Worm (Caenorhabditis elegans) whole organism, L1 larva: ENCODE data around the gene col-98.

Source experiments
- aly-2 ChIP-seq: fragments of 150-350 bp; optimal IDR thresholded peaks from 2 replicates; lab custom pipeline; 2014; ENCODE audit warnings: missing biosample characterization, missing genetic modification characterization
- dpl-1 ChIP-seq, 3 experiments: fragments of 150-350 bp in 2 of 3; sonication (generic microtip) in 1 of 3; optimal IDR thresholded peaks; 2 replicates each; lab custom pipeline; 2014 to 2017; ENCODE audit warnings: missing biosample characterization in 3 of 3, missing genetic modification characterization in 3 of 3, missing genetic modification reagents in 3 of 3
- elt-2 ChIP-seq: sonication (generic microtip); optimal IDR thresholded peaks from 2 replicates; lab custom pipeline; 2016; ENCODE audit warnings: missing genetic modification characterization, mild to moderate bottlenecking, inconsistent platforms, missing compliant biosample characterization, missing genetic modification reagents
- elt-3 ChIP-seq, 6 experiments: fragments of 150-350 bp in 1 of 6; sonication (generic microtip); optimal IDR thresholded peaks; 2 replicates each; lab custom pipeline; 2017 to 2018; ENCODE audit warnings: missing biosample characterization in 6 of 6, missing genetic modification characterization in 6 of 6, inconsistent platforms in 1 of 6
- fkh-4 ChIP-seq: sonication (generic microtip); optimal IDR thresholded peaks from 2 replicates; lab custom pipeline; 2016; ENCODE audit warnings: missing compliant biosample characterization, missing genetic modification characterization, borderline replicate concordance
- fos-1 ChIP-seq: fragments of 150-350 bp; optimal IDR thresholded peaks from 2 replicates; lab custom pipeline; 2014; ENCODE audit warnings: missing biosample characterization, missing genetic modification characterization
- jun-1 ChIP-seq: fragments of 150-350 bp; optimal IDR thresholded peaks from 2 replicates; lab custom pipeline; 2014; ENCODE audit warnings: missing biosample characterization, missing genetic modification reagents, missing genetic modification characterization
- lin-14 ChIP-seq: fragments of 200-800 bp; sonication (Bioruptor generic); optimal IDR thresholded peaks from 2 replicates; lab custom pipeline; 2018; ENCODE audit warnings: mild to moderate bottlenecking, missing genetic modification characterization, moderate library complexity, missing compliant biosample characterization
- lin-15B ChIP-seq: fragments of 150-350 bp; sonication (generic microtip); optimal IDR thresholded peaks from 3 replicates; lab custom pipeline; 2014; ENCODE audit warnings: missing biosample characterization, missing genetic modification characterization
- lsy-2 ChIP-seq, 2 experiments: fragments of 150-350 bp; optimal IDR thresholded peaks; 2 replicates each; lab custom pipeline; 2014; ENCODE audit warnings: missing biosample characterization in 2 of 2, missing genetic modification characterization in 2 of 2
- nhr-28 ChIP-seq: fragments of 150-350 bp; optimal IDR thresholded peaks from 2 replicates; lab custom pipeline; 2014; ENCODE audit warnings: missing biosample characterization, missing genetic modification characterization
- swsn-7 ChIP-seq: sonication (generic microtip); optimal IDR thresholded peaks from 2 replicates; lab custom pipeline; 2016; ENCODE audit warnings: missing genetic modification characterization, missing compliant biosample characterization
- tbx-2 ChIP-seq: sonication (generic microtip); optimal IDR thresholded peaks from 2 replicates; lab custom pipeline; 2016; ENCODE audit warnings: missing genetic modification characterization, missing compliant biosample characterization
- unc-62 ChIP-seq: fragments of 150-350 bp; optimal IDR thresholded peaks from 2 replicates; lab custom pipeline; 2014; ENCODE audit warnings: missing biosample characterization, missing genetic modification reagents, missing genetic modification characterization

DNA sequence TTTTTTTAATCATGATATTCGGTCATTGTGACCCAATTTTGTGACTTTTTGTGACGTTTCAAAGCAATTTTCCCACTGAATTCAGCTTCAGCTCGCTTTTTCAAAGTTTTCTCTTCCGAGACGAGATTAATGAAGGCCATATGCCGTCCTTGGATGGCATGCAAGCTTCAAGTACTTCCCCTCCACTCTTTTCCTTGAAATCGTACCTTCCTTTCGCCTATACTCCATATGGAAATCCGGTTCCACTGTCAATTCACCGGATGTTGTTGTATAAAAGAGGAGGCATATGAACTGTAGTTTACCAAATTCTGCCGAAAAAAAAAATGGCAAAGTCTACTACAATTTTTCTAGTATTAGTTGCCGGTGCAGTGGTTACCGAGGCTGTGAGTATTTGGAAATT, 38.0 kb upstream of the col-98 start, which contains the start of gene ZK1010.4:
- TF ChIP-seq fkh-4 (no peak), aly-2 (tag; lab: Kevin White, UChicago) (no peak), lsy-2 (tag; optimal IDR thresholded peaks at IDR 0.05; lab: Kevin White, UChicago) (no peak), tbx-2 (tag; lab: Kevin White, UChicago) (no peak), swsn-7 (tag; lab: Kevin White, UChicago) (no peak), unc-62 (no peak), lin-14 (no peak), jun-1 (tag; lab: Kevin White, UChicago) (no peak), dpl-1 (GFP tag; optimal IDR thresholded peaks at IDR 0.05; lab: Kevin White, UChicago) (no peak), nhr-28 (tag; lab: Kevin White, UChicago) (no peak), lin-15B (no peak), elt-2 (tag; lab: Kevin White, UChicago) (no peak), elt-3 (tag; optimal IDR thresholded peaks at IDR 0.05; lab: Kevin White, UChicago) (no peak), fos-1 (tag; lab: Kevin White, UChicago) (no peak)
